Fruit fly (Drosophila melanogaster): ENCODE results near the gene yip2.

yip2 gene

DNA sequence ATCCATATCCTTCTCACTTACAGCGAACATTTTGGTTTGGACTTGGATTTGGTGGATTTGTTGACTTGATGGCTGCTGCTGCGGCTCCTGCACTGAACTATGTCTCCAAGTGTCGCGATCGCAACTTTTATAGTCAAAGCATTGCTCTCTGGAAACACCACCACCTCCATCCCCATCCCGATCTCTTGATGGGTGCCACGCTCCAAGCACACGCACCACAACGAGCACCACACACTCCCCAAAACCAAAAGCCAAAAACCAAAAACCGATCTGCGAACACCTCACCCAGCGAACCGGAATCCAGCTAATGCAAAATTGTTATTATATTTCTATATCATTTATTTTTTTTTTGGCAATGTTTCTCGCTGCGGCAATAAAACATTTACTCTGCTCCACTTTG lies 18.0 kb downstream of the yip2 start, which contains the start of gene Cpr30F:
Cpr30F (minus strand) TSS at position 101 of the 400 bp plus-strand sequence.
- TF ChIP-seq EcR (GFP tag; optimal IDR thresholded peaks at IDR 0.05) (no peak), usp (GFP tag; optimal IDR thresholded peaks at IDR 0.05) (no peak), Dll (optimal IDR thresholded peaks at IDR 0.05) (no peak), psq (optimal IDR thresholded peaks at IDR 0.05) (no peak), pan (optimal IDR thresholded peaks at IDR 0.05) (no peak), CG8478 (optimal IDR thresholded peaks at IDR 0.05) (no peak)

DNA sequence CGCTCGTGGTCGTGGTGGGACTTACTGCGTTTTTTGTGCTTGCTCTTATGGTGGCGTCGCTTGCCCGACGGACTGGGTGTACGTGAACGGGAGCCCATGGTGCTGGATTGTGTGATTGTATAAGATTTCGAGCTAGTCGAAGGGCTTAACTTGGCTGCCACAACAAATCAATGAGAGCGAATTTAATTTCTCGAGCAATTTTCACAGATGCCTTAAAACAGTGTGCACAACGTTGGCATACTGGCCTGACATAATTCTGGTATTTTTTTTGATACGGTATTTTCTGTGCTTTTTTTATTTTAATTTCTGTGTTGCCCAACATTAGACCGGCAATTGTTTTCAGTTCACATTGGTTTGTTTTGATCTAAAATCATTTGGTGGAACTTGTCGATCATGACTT lies 22.9 kb downstream of the yip2 start, which contains the start of gene Arglu1:
Arglu1 (minus strand) TSS at position 227 of the 400 bp plus-strand sequence.
- TF ChIP-seq Dll (optimal IDR thresholded peaks at IDR 0.05) (no peak), psq (optimal IDR thresholded peaks at IDR 0.05) (no peak), EcR (GFP tag; optimal IDR thresholded peaks at IDR 0.05) (no peak)

DNA sequence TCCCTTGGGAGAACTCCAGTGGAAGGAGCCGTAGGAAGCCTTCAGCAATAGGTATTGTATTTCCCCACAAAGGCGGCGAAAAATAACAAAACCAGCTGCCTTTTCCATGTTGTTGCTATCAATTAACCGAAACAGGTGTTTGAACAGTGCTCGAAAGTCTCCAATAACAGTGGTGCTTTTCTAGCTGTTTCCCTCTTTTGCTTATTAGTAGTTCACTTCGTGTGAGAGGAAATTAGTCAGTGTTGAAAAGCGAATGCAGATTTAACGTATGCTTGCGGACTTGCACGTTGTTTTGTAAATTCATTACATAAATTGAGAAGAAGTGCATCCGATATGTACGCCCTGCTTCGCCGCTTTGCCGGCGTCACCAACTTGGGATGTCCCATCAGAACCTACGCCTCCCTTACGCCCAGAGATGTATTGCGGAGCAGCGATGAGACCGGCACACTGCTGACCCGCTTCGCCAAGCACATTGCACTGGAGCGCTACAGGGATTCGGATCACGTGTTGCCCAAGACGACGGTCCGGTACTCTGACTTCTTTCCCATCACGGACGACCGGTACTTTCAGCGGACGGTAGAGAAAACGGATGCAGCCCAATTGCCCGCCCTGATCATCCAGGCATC lies 23.7 kb downstream of the yip2 start, which contains the start of the genes Datp and CG4619:
Datp (minus strand) TSS at position 160 of the 626 bp plus-strand sequence.
CG4619 (plus strand) TSS at position 233 of the 626 bp plus-strand sequence.
- TF ChIP-seq EcR (GFP tag; optimal IDR thresholded peaks at IDR 0.05) = no peak

DNA sequence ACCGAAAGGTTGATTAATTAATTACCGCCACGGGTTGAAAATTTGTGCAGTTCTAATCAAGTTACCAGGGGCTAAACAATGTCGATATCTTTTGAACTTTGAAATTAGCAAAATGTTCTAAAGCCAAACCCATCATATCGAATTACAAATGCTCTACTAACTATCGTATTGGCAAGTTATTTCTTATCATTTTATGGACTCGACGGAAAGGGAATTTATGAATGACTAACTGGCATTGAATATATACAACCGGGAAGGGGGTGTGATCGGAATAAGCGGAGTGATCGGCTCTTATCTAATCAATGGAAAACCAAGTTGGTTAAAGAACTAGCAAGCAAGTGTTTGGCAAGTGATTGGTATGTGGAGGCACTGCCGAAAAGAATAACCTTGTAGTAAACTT lies 28.5 kb downstream of the yip2 start:
- TF ChIP-seq usp (GFP tag; optimal IDR thresholded peaks at IDR 0.05) (no peak), pan (optimal IDR thresholded peaks at IDR 0.05) (no peak), EcR (GFP tag; optimal IDR thresholded peaks at IDR 0.05) (no peak), CG8478 (optimal IDR thresholded peaks at IDR 0.05) (no peak), Dll (optimal IDR thresholded peaks at IDR 0.05) (no peak), psq (optimal IDR thresholded peaks at IDR 0.05) (no peak)

DNA sequence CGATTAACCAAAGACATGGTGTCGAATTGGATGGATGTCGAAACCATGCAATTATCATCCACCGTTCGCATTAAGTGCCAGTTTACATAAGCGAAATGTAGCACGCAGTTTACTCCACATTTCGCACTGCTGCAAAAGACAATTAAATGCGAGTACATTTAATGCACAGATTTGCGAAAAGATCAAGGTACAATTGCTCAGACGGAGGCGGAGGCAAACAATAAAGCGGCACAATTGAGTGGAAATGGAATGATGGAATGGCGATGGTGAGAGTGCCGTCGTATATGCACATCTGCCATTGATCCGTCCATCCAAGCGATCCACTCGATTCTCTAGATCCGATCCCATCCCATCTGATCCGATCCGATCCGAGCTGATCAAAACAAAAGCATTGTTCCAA lies 30.0 kb downstream of the yip2 start:
- TF ChIP-seq CG8478 (optimal IDR thresholded peaks at IDR 0.05) = no peak
- TF ChIP-seq usp (GFP tag; optimal IDR thresholded peaks at IDR 0.05) = no peak
- TF ChIP-seq EcR (GFP tag; optimal IDR thresholded peaks at IDR 0.05) = no peak
- TF ChIP-seq Dll (optimal IDR thresholded peaks at IDR 0.05) = no peak
- no peak for TF ChIP-seq pan (optimal IDR thresholded peaks at IDR 0.05)
- TF ChIP-seq psq (optimal IDR thresholded peaks at IDR 0.05) = no peak

DNA sequence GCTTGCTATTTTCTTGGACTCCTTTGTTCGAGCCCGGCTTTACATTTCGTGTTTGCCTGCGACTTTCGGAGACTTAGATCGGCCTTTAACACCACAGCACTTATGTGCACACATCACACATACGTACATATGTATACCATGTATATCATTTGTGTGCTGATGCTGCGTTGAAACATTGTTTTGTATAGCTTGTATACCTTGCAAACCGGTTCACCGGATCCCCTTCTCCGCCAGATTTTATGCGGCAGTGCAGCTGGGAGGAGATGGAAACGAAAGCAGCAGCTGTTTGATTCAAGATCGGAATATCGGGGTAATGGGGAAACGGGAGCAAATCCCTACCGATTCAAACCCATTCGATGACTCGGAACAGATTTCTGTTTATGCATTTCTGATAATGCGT lies 31.0 kb downstream of the yip2 start:
- no peak for TF ChIP-seq EcR (GFP tag; optimal IDR thresholded peaks at IDR 0.05)
- no peak for TF ChIP-seq Dll (optimal IDR thresholded peaks at IDR 0.05)
- no peak for TF ChIP-seq usp (GFP tag; optimal IDR thresholded peaks at IDR 0.05)
- no peak for TF ChIP-seq pan (optimal IDR thresholded peaks at IDR 0.05)
- TF ChIP-seq psq (optimal IDR thresholded peaks at IDR 0.05) = no peak
- no peak for TF ChIP-seq CG8478 (optimal IDR thresholded peaks at IDR 0.05)

DNA sequence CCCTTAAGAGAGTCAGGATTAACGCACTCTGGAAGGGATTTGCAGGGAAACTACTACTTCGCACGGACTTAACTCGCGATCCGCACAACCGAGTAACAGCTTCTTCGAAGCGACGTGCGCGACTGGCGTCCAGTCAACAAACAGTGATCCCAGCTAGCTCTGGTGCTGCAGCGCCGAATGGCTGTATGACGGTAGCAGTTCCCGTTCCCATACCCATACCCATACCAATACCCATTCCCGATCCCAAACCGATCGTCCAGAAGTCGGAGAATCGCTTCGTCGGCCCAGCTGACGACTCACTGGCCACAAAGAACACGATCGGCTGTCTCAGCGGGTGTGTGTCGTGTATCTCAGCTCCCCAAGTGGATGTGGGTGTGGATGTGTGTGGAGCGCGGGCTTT lies 32.2 kb downstream of the yip2 start, which contains the start of gene CG5853:
CG5853 (minus strand) TSS at position 384 of the 400 bp plus-strand sequence.
- no peak for TF ChIP-seq usp (GFP tag; optimal IDR thresholded peaks at IDR 0.05)
- TF ChIP-seq pan (optimal IDR thresholded peaks at IDR 0.05) = no peak
- TF ChIP-seq EcR (GFP tag; optimal IDR thresholded peaks at IDR 0.05) = no peak
- TF ChIP-seq Dll (optimal IDR thresholded peaks at IDR 0.05) = no peak

DNA sequence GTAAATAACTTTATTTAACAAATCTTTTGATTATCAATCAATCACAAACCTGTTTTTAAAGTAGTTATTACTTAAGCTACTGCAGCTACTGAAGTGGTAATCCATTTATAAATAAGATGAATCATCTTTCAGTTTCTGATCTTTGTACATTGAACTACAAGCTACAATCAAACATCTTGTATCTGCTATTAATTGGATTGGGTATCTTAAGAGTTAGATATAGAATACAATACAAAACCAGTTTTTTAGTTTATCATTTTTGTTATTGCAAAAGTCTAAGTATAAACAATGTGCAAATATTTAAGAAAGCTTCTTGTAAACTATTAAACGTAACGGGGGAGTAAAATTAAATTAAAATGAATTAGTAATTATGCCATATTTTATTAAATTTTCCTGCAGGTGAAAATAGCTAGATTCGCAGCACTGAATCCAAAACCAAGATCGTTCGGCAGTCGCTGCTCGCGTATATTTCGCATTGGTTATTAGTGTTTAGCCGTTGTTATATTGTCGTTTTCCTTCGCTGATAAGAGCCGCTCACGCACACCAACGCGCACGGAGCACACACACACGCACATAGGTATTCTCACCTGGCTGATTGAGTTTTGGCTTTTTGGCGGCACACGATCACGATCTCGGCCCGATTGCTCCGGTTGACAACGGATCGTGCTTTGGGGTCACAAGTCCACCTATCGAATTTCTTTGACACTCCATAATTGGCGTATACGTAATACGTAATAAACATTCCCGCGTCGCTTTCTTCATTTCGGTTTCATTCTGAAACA lies 32.9 kb downstream of the yip2 start:
- TF ChIP-seq pan (optimal IDR thresholded peaks at IDR 0.05) (no peak), Dll (optimal IDR thresholded peaks at IDR 0.05) (no peak), CG8478 (optimal IDR thresholded peaks at IDR 0.05) (no peak)

DNA sequence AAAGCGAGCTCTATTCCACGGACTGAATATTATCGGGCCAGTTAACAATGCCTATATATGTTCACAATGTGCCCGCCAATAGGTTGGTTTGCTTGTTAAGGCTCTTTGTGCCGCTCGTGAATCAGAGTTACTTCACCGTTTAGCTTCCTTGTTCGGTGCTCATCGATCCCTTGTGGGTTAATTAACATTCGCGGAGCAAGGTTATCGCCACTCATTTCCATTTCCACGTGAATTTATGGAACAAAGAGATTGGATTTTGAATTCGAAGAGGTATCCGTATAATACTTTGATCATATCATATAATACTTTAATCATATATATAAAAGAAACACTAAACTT lies 33.4 kb downstream of the yip2 start:
- TF ChIP-seq pan (optimal IDR thresholded peaks at IDR 0.05) = no peak
- TF ChIP-seq Dll (optimal IDR thresholded peaks at IDR 0.05) = no peak
- no peak for TF ChIP-seq psq (optimal IDR thresholded peaks at IDR 0.05)
- TF ChIP-seq usp (GFP tag; optimal IDR thresholded peaks at IDR 0.05) = no peak
- no peak for TF ChIP-seq CG8478 (optimal IDR thresholded peaks at IDR 0.05)
- TF ChIP-seq EcR (GFP tag; optimal IDR thresholded peaks at IDR 0.05) = no peak

DNA sequence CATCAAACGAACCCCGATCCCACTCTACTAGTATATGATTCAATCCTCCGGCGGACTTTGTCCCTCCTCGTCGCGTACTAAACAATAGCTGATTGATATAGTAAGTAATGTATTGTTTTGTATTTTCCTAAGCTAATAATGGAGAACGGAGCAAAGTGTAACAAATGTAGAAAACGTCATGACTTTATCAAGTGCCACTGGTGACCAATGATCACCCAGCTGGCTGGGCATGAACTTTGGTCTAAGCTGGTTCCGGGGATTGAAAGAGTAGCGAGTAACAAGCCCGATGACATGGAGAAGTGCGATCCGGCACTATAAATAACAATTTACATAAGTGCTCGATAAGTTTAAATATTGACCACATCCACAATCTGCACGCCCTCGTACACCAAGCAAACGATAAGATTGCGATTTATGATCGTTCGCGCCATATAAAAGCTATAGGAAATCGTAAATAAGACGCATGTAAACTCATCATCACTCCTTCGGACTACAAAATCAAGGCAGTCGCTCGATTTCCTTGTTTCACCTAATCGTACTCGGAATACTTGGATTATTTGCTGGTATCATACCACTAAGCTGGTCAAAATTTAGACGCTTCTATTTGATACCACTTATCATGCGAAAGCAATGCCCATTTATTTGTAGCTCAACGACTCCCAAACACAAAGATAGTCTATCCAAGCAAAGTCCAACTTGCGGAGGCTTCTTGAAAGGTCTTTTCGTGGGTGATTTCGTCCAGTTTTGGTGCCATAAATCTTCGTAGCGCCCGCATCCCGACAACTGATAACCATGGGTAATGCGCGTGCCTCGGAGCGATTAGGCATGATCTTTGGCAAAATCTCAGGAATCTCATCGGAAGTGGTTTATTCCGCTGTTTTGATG lies 34.4 kb downstream of the yip2 start:
- TF ChIP-seq EcR (GFP tag; optimal IDR thresholded peaks at IDR 0.05) = no peak
- TF ChIP-seq pan (optimal IDR thresholded peaks at IDR 0.05) = no peak
- TF ChIP-seq CG8478 (optimal IDR thresholded peaks at IDR 0.05) = no peak
- TF ChIP-seq usp (GFP tag; optimal IDR thresholded peaks at IDR 0.05) = no peak
- TF ChIP-seq Dll (optimal IDR thresholded peaks at IDR 0.05) = no peak
- TF ChIP-seq psq (optimal IDR thresholded peaks at IDR 0.05) = no peak

DNA sequence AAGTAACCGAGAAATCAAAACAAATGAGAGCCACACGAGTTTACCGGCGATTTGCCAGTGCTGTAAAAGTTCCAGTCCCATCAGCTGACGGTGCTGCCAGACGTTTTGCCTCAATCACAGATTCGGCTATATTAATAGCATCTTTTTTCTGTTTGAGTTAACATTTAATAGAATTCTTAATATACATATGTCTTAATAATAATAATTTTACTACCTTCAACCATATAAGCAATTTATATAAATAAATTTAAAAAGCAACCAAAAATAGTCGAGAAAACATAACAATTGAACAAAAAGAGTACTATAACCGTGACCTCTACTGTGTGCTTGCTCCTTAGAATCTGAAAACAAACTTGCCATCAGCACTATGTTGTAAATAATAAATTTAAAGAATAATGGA lies 39.1 kb downstream of the yip2 start, which contains the start of the genes CG13126 and CG4709:
CG13126 (minus strand) TSS at position 63 of the 400 bp plus-strand sequence.
CG4709 (plus strand) TSS at position 207 of the 400 bp plus-strand sequence.
- TF ChIP-seq CG8478 (optimal IDR thresholded peaks at IDR 0.05) (no peak), usp (GFP tag; optimal IDR thresholded peaks at IDR 0.05) (no peak), pan (optimal IDR thresholded peaks at IDR 0.05) (no peak), psq (optimal IDR thresholded peaks at IDR 0.05) (no peak), EcR (GFP tag; optimal IDR thresholded peaks at IDR 0.05) (no peak), Dll (optimal IDR thresholded peaks at IDR 0.05) (no peak)

DNA sequence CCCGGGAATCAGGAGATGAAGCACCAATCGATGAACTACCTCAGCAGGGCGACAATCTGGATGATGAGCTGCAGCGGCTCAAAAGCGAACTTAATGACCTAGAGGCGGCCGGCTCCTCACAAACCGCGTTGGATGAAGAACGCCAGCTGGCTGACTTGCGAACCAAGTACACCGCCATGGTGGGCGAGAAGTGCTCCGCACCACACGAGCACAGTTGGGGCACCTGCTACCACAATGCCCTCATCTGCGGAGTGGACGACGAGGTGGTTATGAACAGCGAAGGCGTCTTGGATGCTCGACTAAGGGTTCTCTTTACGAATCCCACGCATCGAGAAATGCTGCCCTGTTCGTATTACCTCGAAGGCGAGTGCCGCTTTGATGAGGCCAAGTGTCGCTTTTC lies 39.6 kb downstream of the yip2 start:
- no peak for TF ChIP-seq usp (GFP tag; optimal IDR thresholded peaks at IDR 0.05)
- TF ChIP-seq pan (optimal IDR thresholded peaks at IDR 0.05) = no peak
